Worm (Caenorhabditis elegans): Measurements from ENCODE around the gene ZC239.16.

The ZC239.16 gene

ce11 chrII:3264704-3265103, 39.6 kb upstream of the ZC239.16 start:
- TF ChIP-seq pat-9 (tag; optimal IDR thresholded peaks at IDR 0.05), result no peak
- no peak for TF ChIP-seq ceh-14 (tag; optimal IDR thresholded peaks at IDR 0.05)
- no peak for TF ChIP-seq sox-4 (tag; optimal IDR thresholded peaks at IDR 0.05)

ce11 chrII:3262504-3262903, 37.4 kb upstream of the ZC239.16 start, which contains the start of gene F02E11.2:
F02E11.2 (plus strand) TSS chrII:3262804.
- TF ChIP-seq hlh-13 (GFP tag; optimal IDR thresholded peaks at IDR 0.05) (no peak), hlh-15 (tag; optimal IDR thresholded peaks at IDR 0.05) (no peak), hlh-30 (tag; optimal IDR thresholded peaks at IDR 0.05; ENCODE audit: insufficient read depth) (no peak), pax-1 (tag; optimal IDR thresholded peaks at IDR 0.05) (no peak), tbx-2 (tag; optimal IDR thresholded peaks at IDR 0.05) (no peak), ceh-2 (tag; optimal IDR thresholded peaks at IDR 0.05) (no peak), npax-4 (tag; optimal IDR thresholded peaks at IDR 0.05) (no peak), unc-42 (tag; optimal IDR thresholded peaks at IDR 0.05) (no peak), dmd-4 (tag; optimal IDR thresholded peaks at IDR 0.05; ENCODE audit: borderline replicate concordance) (no peak)

- no peak for TF ChIP-seq pax-1 (tag; optimal IDR thresholded peaks at IDR 0.05)
- no peak for TF ChIP-seq ref-2 (tag; optimal IDR thresholded peaks at IDR 0.05)
- no peak for TF ChIP-seq ceh-34 (tag; optimal IDR thresholded peaks at IDR 0.05)
- TF ChIP-seq ceh-22 (tag; optimal IDR thresholded peaks at IDR 0.05), result no peak
Observed at ce11 chrII:3259254-3259653, 34.1 kb upstream of the ZC239.16 start, which contains the start of gene gcy-19. gcy-19 (minus strand) TSS chrII:3259354.

ce11 chrII:3251782-3252181, 26.7 kb upstream of the ZC239.16 start:
- TF ChIP-seq ama-1 (optimal IDR thresholded peaks at IDR 0.05), result no peak
- no peak for TF ChIP-seq pag-3 (tag; optimal IDR thresholded peaks at IDR 0.05; ENCODE audit: borderline replicate concordance)
- TF ChIP-seq hlh-6 (tag; optimal IDR thresholded peaks at IDR 0.05), result no peak
- no peak for TF ChIP-seq mec-3 (tag; optimal IDR thresholded peaks at IDR 0.05; ENCODE audit: borderline replicate concordance)
- TF ChIP-seq ceh-14 (tag; optimal IDR thresholded peaks at IDR 0.05), result no peak
- TF ChIP-seq ceh-19 (GFP tag; optimal IDR thresholded peaks at IDR 0.05), result no peak
- TF ChIP-seq ceh-18 (tag; optimal IDR thresholded peaks at IDR 0.05), result no peak
- TF ChIP-seq hlh-13 (GFP tag; optimal IDR thresholded peaks at IDR 0.05), result no peak
- no peak for TF ChIP-seq lim-6 (tag; optimal IDR thresholded peaks at IDR 0.05)
- TF ChIP-seq ceh-34 (tag; optimal IDR thresholded peaks at IDR 0.05), result no peak
- no peak for TF ChIP-seq tbx-7 (tag; optimal IDR thresholded peaks at IDR 0.05)
- no peak for TF ChIP-seq ceh-31 (tag; optimal IDR thresholded peaks at IDR 0.05)
- TF ChIP-seq hlh-30 (tag; optimal IDR thresholded peaks at IDR 0.05; ENCODE audit: insufficient read depth), result no peak
- TF ChIP-seq pha-4 (tag; optimal IDR thresholded peaks at IDR 0.05), result no peak
- no peak for TF ChIP-seq F13H6.1 (tag; optimal IDR thresholded peaks at IDR 0.05)
- TF ChIP-seq gmeb-2 (tag; optimal IDR thresholded peaks at IDR 0.05), result no peak

- TF ChIP-seq ceh-45 (GFP tag; IDR thresholded peaks at IDR 0.05), result no peak
- TF ChIP-seq pqm-1 (tag; optimal IDR thresholded peaks at IDR 0.05), result no peak
- TF ChIP-seq rnt-1 (tag; optimal IDR thresholded peaks at IDR 0.05), result no peak
- TF ChIP-seq lim-6 (tag; optimal IDR thresholded peaks at IDR 0.05), result no peak
- TF ChIP-seq ceh-18 (tag; optimal IDR thresholded peaks at IDR 0.05), result no peak
- TF ChIP-seq unc-42 (tag; optimal IDR thresholded peaks at IDR 0.05), result no peak
- TF ChIP-seq eyg-1 (tag; optimal IDR thresholded peaks at IDR 0.05), result no peak
- no peak for TF ChIP-seq unc-55 (GFP tag; optimal IDR thresholded peaks at IDR 0.05)
- no peak for TF ChIP-seq lin-11 (tag; optimal IDR thresholded peaks at IDR 0.05)
Observed at ce11 chrII:3250195-3250594, 25.1 kb upstream of the ZC239.16 start.

ce11 chrII:3249406-3249805, 24.3 kb upstream of the ZC239.16 start, which contains the start of gene clec-124:
clec-124 (plus strand) TSS chrII:3249706.
- TF ChIP-seq syd-9 (tag; optimal IDR thresholded peaks at IDR 0.05), result no peak
- TF ChIP-seq nhr-11 (tag; optimal IDR thresholded peaks at IDR 0.05), result no peak
- TF ChIP-seq pqm-1 (tag; optimal IDR thresholded peaks at IDR 0.05), result no peak
- no peak for TF ChIP-seq K02D7.2 (tag; optimal IDR thresholded peaks at IDR 0.05)
- no peak for TF ChIP-seq ztf-16 (tag; optimal IDR thresholded peaks at IDR 0.05)
- no peak for TF ChIP-seq hlh-13 (GFP tag; optimal IDR thresholded peaks at IDR 0.05)
